Worm (Caenorhabditis elegans) whole organism, L4/young adult: ENCODE data around the gene lsy-12.

Source experiments
- W03F9.2 ChIP-seq: fragments of 150-350 bp; optimal IDR thresholded peaks from 2 replicates; lab custom pipeline; 2014; ENCODE audit warnings: missing biosample characterization, missing genetic modification characterization
- dao-5 ChIP-seq: sonication (generic microtip); optimal IDR thresholded peaks from 2 replicates; lab custom pipeline; 2016; ENCODE audit warnings: missing genotype, missing genetic modification characterization, moderate library complexity, missing compliant biosample characterization

ce11 chrV:9799076-9799475 lies 60.7 kb downstream of the lsy-12 start, which contains the start of gene F46B6.13:
- TF ChIP-seq W03F9.2 (tag; lab: Kevin White, UChicago): no peak
- TF ChIP-seq dao-5 (tag; lab: Kevin White, UChicago): no peak
